Fruit fly (Drosophila melanogaster) whole organism, pupa: Measurements from ENCODE around the gene CG13117.
A peak's percentile ranks its signal among the peaks of the same experiment; 100 is the strongest.

ENCODE experiments used
- CG10348 ChIP-seq: fragments of 200-800 bp; sonication (Bioruptor generic); IDR thresholded peaks from 2 replicates; pipeline ENCODE4 v1.3.6; 2022; ENCODE audit warnings: missing biosample characterization, missing genetic modification characterization
- CG12605 ChIP-seq: fragments of 200-800 bp; sonication (Bioruptor generic); IDR thresholded peaks from 2 replicates; pipeline ENCODE4 v1.3.6; 2022; ENCODE audit warnings: missing biosample characterization, missing genetic modification characterization
- CG13204 ChIP-seq: fragments of 200-800 bp; sonication (Bioruptor generic); optimal IDR thresholded peaks from 2 replicates; lab custom pipeline; 2018; ENCODE audit warnings: missing biosample characterization, mild to moderate bottlenecking, missing genetic modification characterization, moderate library complexity
- CG14655 ChIP-seq: fragments of 200-800 bp; sonication (Bioruptor generic); optimal IDR thresholded peaks from 3 replicates; lab custom pipeline; 2017; ENCODE audit warnings: mild to moderate bottlenecking, missing biosample characterization, missing genetic modification reagents, missing genetic modification characterization
- CG15710 ChIP-seq: fragments of 200-800 bp; sonication (Bioruptor generic); optimal IDR thresholded peaks from 2 replicates; lab custom pipeline; 2018; ENCODE audit warnings: missing biosample characterization, mild to moderate bottlenecking, missing genetic modification characterization, moderate library complexity
- CG17806 ChIP-seq: fragments of 200-800 bp; sonication (Bioruptor generic); optimal IDR thresholded peaks from 2 replicates; lab custom pipeline; 2018; ENCODE audit warnings: missing biosample characterization, mild to moderate bottlenecking, missing genetic modification characterization, moderate library complexity
- CG32121 ChIP-seq: fragments of 200-800 bp; sonication (Bioruptor generic); IDR thresholded peaks from 2 replicates; pipeline ENCODE4 v1.3.6; 2022; ENCODE audit warnings: missing biosample characterization, missing genetic modification characterization
- CG34367 ChIP-seq: fragments of 200-800 bp; sonication (Bioruptor generic); optimal IDR thresholded peaks from 2 replicates; lab custom pipeline; 2018; ENCODE audit warnings: missing biosample characterization, mild to moderate bottlenecking, missing genetic modification characterization
- CG4496 ChIP-seq: fragments of 200-800 bp; sonication (Bioruptor generic); IDR thresholded peaks from 3 replicates; pipeline ENCODE4 v1.3.6; 2022; ENCODE audit warnings: missing biosample characterization, missing genetic modification characterization
- CG8159 ChIP-seq: fragments of 200-800 bp; sonication (Bioruptor generic); optimal IDR thresholded peaks from 3 replicates; lab custom pipeline; 2018; ENCODE audit warnings: missing biosample characterization, mild to moderate bottlenecking, missing genetic modification characterization, moderate library complexity
- CG8301 ChIP-seq: fragments of 200-800 bp; sonication (Bioruptor generic); optimal IDR thresholded peaks from 2 replicates; lab custom pipeline; 2018; ENCODE audit warnings: missing biosample characterization, mild to moderate bottlenecking, missing genetic modification characterization
- CG9948 ChIP-seq: fragments of 200-800 bp; sonication (Bioruptor generic); optimal IDR thresholded peaks from 2 replicates; lab custom pipeline; 2018; ENCODE audit warnings: missing biosample characterization, mild to moderate bottlenecking, missing genetic modification characterization, moderate library complexity
- D1 ChIP-seq: fragments of 200-800 bp; sonication (Bioruptor generic); optimal IDR thresholded peaks from 2 replicates; lab custom pipeline; 2018; ENCODE audit warnings: missing biosample characterization, mild to moderate bottlenecking, missing genetic modification characterization, moderate library complexity
- EcR ChIP-seq: fragments of 200-800 bp; sonication (Bioruptor generic); optimal IDR thresholded peaks from 3 replicates; lab custom pipeline; 2019; ENCODE audit warnings: missing biosample characterization, missing genetic modification characterization, mild to moderate bottlenecking, moderate library complexity, missing genetic modification reagents
- Ets98B ChIP-seq: fragments of 200-800 bp; sonication (Bioruptor generic); IDR thresholded peaks from 2 replicates; pipeline ENCODE4 v1.3.6; 2022; ENCODE audit warnings: missing biosample characterization, missing genetic modification characterization
- Pif1A ChIP-seq: fragments of 200-800 bp; sonication (Bioruptor generic); optimal IDR thresholded peaks from 3 replicates; lab custom pipeline; 2016; ENCODE audit warnings: missing biosample characterization, missing genetic modification characterization
- Pif1B ChIP-seq: fragments of 200-800 bp; sonication (Bioruptor generic); optimal IDR thresholded peaks from 3 replicates; lab custom pipeline; 2016; ENCODE audit warnings: missing biosample characterization, missing genetic modification characterization
- Snoo ChIP-seq: fragments of 200-800 bp; sonication (Bioruptor generic); optimal IDR thresholded peaks from 3 replicates; lab custom pipeline; 2017; ENCODE audit warnings: missing biosample characterization, mild to moderate bottlenecking, missing genetic modification characterization, inconsistent platforms
- fd96Ca ChIP-seq: fragments of 200-800 bp; sonication (Bioruptor generic); IDR thresholded peaks from 3 replicates; pipeline ENCODE4 v1.3.6; 2022; ENCODE audit warnings: missing biosample characterization, missing genetic modification characterization
- gl ChIP-seq: fragments of 200-800 bp; sonication (Bioruptor generic); optimal IDR thresholded peaks from 2 replicates; lab custom pipeline; 2018; ENCODE audit warnings: missing biosample characterization, mild to moderate bottlenecking, missing genetic modification characterization
- rn ChIP-seq: fragments of 200-800 bp; sonication (Bioruptor generic); IDR thresholded peaks from 2 replicates; pipeline ENCODE4 v1.3.6; 2022; ENCODE audit warnings: missing biosample characterization, missing genetic modification characterization

CG13117 gene

dm6 chr2L:9699615-9700014, 36.8 kb upstream of the CG13117 start, which contains the start of gene hoip:
TSS of gene hoip (plus strand) at chr2L:9699791.
- TF ChIP-seq CG4496: peak; percentile 12; the same call in 1 of the 3 replicates
- TF ChIP-seq Ets98B: no peak

- peak; percentile 19 for TF ChIP-seq CG8301
- TF ChIP-seq CG4496: peak; percentile 47; the same call in 1 of the 3 replicates
- TF ChIP-seq CG8159 (tag; lab: Kevin White, UChicago): peak; percentile 43
- no peak for TF ChIP-seq CG13204 (GFP tag; lab: Kevin White, UChicago)
- peak; percentile 39 for TF ChIP-seq CG34367 (tag; lab: Kevin White, UChicago)
- TF ChIP-seq CG10348: no peak
- TF ChIP-seq CG15710 (tag; lab: Kevin White, UChicago): peak; percentile 42
- no peak for TF ChIP-seq gl (tag; lab: Kevin White, UChicago)
- TF ChIP-seq CG17806 (tag; lab: Kevin White, UChicago): peak; percentile 21
- no peak for TF ChIP-seq rn (GFP tag; lab: Robert Waterston, UW)
- no peak for TF ChIP-seq CG14655 (GFP tag; lab: Kevin White, UChicago)
- TF ChIP-seq Snoo: peak; percentile 47
- TF ChIP-seq CG9948 (tag; lab: Kevin White, UChicago): peak; percentile 23
- no peak for TF ChIP-seq D1 (tag; lab: Kevin White, UChicago)
- 0 out of 2 replicates have a peak, but pooled peaks have one; percentile 26 for TF ChIP-seq CG32121 (GFP tag; lab: Robert Waterston, UW)
- TF ChIP-seq EcR (GFP tag; lab: Kevin White, UChicago): peak; percentile 41
Observed at dm6 chr2L:9700454-9700853, 36.0 kb upstream of the CG13117 start, which contains the start of gene pelo. TSS of gene pelo (plus strand) at chr2L:9700810.

- TF ChIP-seq Snoo: no peak
- no peak for TF ChIP-seq CG32121 (GFP tag; lab: Robert Waterston, UW)
- TF ChIP-seq CG34367 (tag; lab: Kevin White, UChicago): no peak
- no peak for TF ChIP-seq CG10348
- no peak for TF ChIP-seq CG15710 (tag; lab: Kevin White, UChicago)
- TF ChIP-seq CG14655 (GFP tag; lab: Kevin White, UChicago): no peak
- no peak for TF ChIP-seq EcR (GFP tag; lab: Kevin White, UChicago)
- no peak for TF ChIP-seq CG8301
- TF ChIP-seq fd96Ca (GFP tag; lab: Robert Waterston, UW): no peak
- TF ChIP-seq rn (GFP tag; lab: Robert Waterston, UW): no peak
- TF ChIP-seq CG4496: no peak
- no peak for TF ChIP-seq Pif1B (GFP tag; lab: Kevin White, UChicago)
- no peak for TF ChIP-seq D1 (tag; lab: Kevin White, UChicago)
- no peak for TF ChIP-seq CG12605 (GFP tag; lab: Robert Waterston, UW)
- TF ChIP-seq CG8159 (tag; lab: Kevin White, UChicago): no peak
- TF ChIP-seq Pif1A (GFP tag; lab: Kevin White, UChicago): no peak
- TF ChIP-seq CG13204 (GFP tag; lab: Kevin White, UChicago): no peak
- no peak for TF ChIP-seq CG17806 (tag; lab: Kevin White, UChicago)
- no peak for TF ChIP-seq CG9948 (tag; lab: Kevin White, UChicago)
- TF ChIP-seq, all 21 proteins: peak for 0
Observed at dm6 chr2L:9703000-9703399, 33.4 kb upstream of the CG13117 start.

dm6 chr2L:9704343-9704742, 32.1 kb upstream of the CG13117 start:
- TF ChIP-seq CG10348 (no peak), CG12605 (GFP tag; lab: Robert Waterston, UW) (no peak), CG9948 (tag; lab: Kevin White, UChicago) (no peak), Ets98B (peak; percentile 4; the same call in 1 of the 2 replicates)

dm6 chr2L:9705291-9705690, 31.2 kb upstream of the CG13117 start:
- TF ChIP-seq Snoo (no peak), D1 (tag; lab: Kevin White, UChicago) (no peak), CG13204 (GFP tag; lab: Kevin White, UChicago) (no peak), CG4496 (no peak), CG15710 (tag; lab: Kevin White, UChicago) (no peak), CG10348 (no peak), Ets98B (no peak), Pif1B (GFP tag; lab: Kevin White, UChicago) (no peak), gl (tag; lab: Kevin White, UChicago) (no peak), CG12605 (GFP tag; lab: Robert Waterston, UW) (no peak), CG8159 (tag; lab: Kevin White, UChicago) (no peak), CG17806 (tag; lab: Kevin White, UChicago) (no peak), Pif1A (GFP tag; lab: Kevin White, UChicago) (no peak), CG9948 (tag; lab: Kevin White, UChicago) (no peak), CG14655 (GFP tag; lab: Kevin White, UChicago) (no peak), EcR (GFP tag; lab: Kevin White, UChicago) (no peak), fd96Ca (GFP tag; lab: Robert Waterston, UW) (no peak), CG32121 (GFP tag; lab: Robert Waterston, UW) (no peak), CG8301 (no peak), CG34367 (tag; lab: Kevin White, UChicago) (no peak)
- TF ChIP-seq, all 21 proteins: peak for 0

dm6 chr2L:9705872-9706317, 30.6 kb upstream of the CG13117 start, which contains the start of gene CG31710:
TSS of gene CG31710 (minus strand) at chr2L:9705954.
- no peak for TF ChIP-seq CG14655 (GFP tag; lab: Kevin White, UChicago)
- peak; percentile 12 for TF ChIP-seq Pif1A (GFP tag; lab: Kevin White, UChicago)
- TF ChIP-seq CG4496: 0 out of 3 replicates have a peak, but pooled peaks have one; percentile 32
- TF ChIP-seq CG17806 (tag; lab: Kevin White, UChicago): no peak
- peak; percentile 6 for TF ChIP-seq gl (tag; lab: Kevin White, UChicago)
- peak; percentile 37; the same call in 1 of the 2 replicates for TF ChIP-seq Ets98B
- TF ChIP-seq CG13204 (GFP tag; lab: Kevin White, UChicago): no peak
- no peak for TF ChIP-seq CG8301
- TF ChIP-seq CG32121 (GFP tag; lab: Robert Waterston, UW): 0 out of 2 replicates have a peak, but pooled peaks have one; percentile 12
- TF ChIP-seq Snoo: peak; percentile 2
- peak; percentile 45 for TF ChIP-seq EcR (GFP tag; lab: Kevin White, UChicago)
- no peak for TF ChIP-seq CG8159 (tag; lab: Kevin White, UChicago)
- TF ChIP-seq rn (GFP tag; lab: Robert Waterston, UW): no peak
- no peak for TF ChIP-seq Pif1B (GFP tag; lab: Kevin White, UChicago)
- no peak for TF ChIP-seq CG34367 (tag; lab: Kevin White, UChicago)
- no peak for TF ChIP-seq CG10348
- no peak for TF ChIP-seq D1 (tag; lab: Kevin White, UChicago)
- no peak for TF ChIP-seq fd96Ca (GFP tag; lab: Robert Waterston, UW)
